Fruit fly (Drosophila melanogaster): Measurements from ENCODE around the gene CG11327.
A peak's percentile ranks its signal among the peaks of the same experiment; 100 is the strongest.

The CG11327 gene

dm6 chr2L:6717460-6717859 lies 30.9 kb upstream of the CG11327 start, which contains the start of gene Aatf (continued):
- TF ChIP-seq CG10267 (tag; optimal IDR thresholded peaks at IDR 0.05) (peak; percentile 50), maf-S (GFP tag; optimal IDR thresholded peaks at IDR 0.05) (no peak), CG9797 (GFP tag; optimal IDR thresholded peaks at IDR 0.05) (peak; percentile 90), cad (GFP tag; optimal IDR thresholded peaks at IDR 0.05) (no peak), Hr3 (GFP tag; optimal IDR thresholded peaks at IDR 0.05) (no peak), hb (GFP tag; IDR thresholded peaks at IDR 0.05; ENCODE audit: partially characterized antibody) (peak; percentile 53; the same call in 1 of the 3 replicates), CG12104 (GFP tag; optimal IDR thresholded peaks at IDR 0.05) (no peak), gcm (GFP tag; optimal IDR thresholded peaks at IDR 0.05) (no peak), Sin3A (optimal IDR thresholded peaks at IDR 0.05) (peak; percentile 21), Abd-B (GFP tag; optimal IDR thresholded peaks at IDR 0.05) (no peak), Dll (GFP tag; IDR thresholded peaks at IDR 0.05; ENCODE audit: partially characterized antibody) (peak; percentile 89), Atf-2 (GFP tag; optimal IDR thresholded peaks at IDR 0.05) (no peak), CG10959 (GFP tag; IDR thresholded peaks at IDR 0.05) (no peak), Med (GFP tag) (peak; percentile 81), wor (GFP tag; IDR thresholded peaks at IDR 0.05) (no peak), lmd (GFP tag; IDR thresholded peaks at IDR 0.05) (no peak), CG11560 (tag; IDR thresholded peaks at IDR 0.05) (no peak), CG8388 (GFP tag; optimal IDR thresholded peaks at IDR 0.05) (no peak), CG30403 (GFP tag; optimal IDR thresholded peaks at IDR 0.05) (no peak), D19B (GFP tag; optimal IDR thresholded peaks at IDR 0.05) (no peak), Hsf (GFP tag; optimal IDR thresholded peaks at IDR 0.05) (no peak), abd-A (tag; optimal IDR thresholded peaks at IDR 0.05) (no peak), CG12155 (GFP tag; optimal IDR thresholded peaks at IDR 0.05) (peak; percentile 3), mam (GFP tag; optimal IDR thresholded peaks at IDR 0.05) (no peak), CG13296 (GFP tag; optimal IDR thresholded peaks at IDR 0.05) (no peak), danr (GFP tag; IDR thresholded peaks at IDR 0.05) (no peak), CG8765 (GFP tag; IDR thresholded peaks at IDR 0.05) (no peak), CG1647 (GFP tag; optimal IDR thresholded peaks at IDR 0.05) (no peak), cas (GFP tag; IDR thresholded peaks at IDR 0.05) (no peak), run (tag; optimal IDR thresholded peaks at IDR 0.05) (no peak), Antp (GFP tag; optimal IDR thresholded peaks at IDR 0.05) (peak; percentile 13), CG3726 (GFP tag; IDR thresholded peaks at IDR 0.05) (no peak), Doc3 (GFP tag; IDR thresholded peaks at IDR 0.05; ENCODE audit: partially characterized antibody) (peak; percentile 74), ewg (GFP tag; optimal IDR thresholded peaks at IDR 0.05) (no peak), dm (GFP tag; optimal IDR thresholded peaks at IDR 0.05) (peak; percentile 94), Aef1 (GFP tag; IDR thresholded peaks at IDR 0.05) (no peak), Lim3 (GFP tag; IDR thresholded peaks at IDR 0.05) (no peak), Meics (GFP tag; optimal IDR thresholded peaks at IDR 0.05) (no peak), CG17186 (GFP tag; optimal IDR thresholded peaks at IDR 0.05) (peak; percentile 72), CG32532 (GFP tag; IDR thresholded peaks at IDR 0.05) (no peak), ERR (GFP tag; optimal IDR thresholded peaks at IDR 0.05) (no peak), ato (GFP tag; IDR thresholded peaks at IDR 0.05; ENCODE audit: partially characterized antibody) (peak; percentile 64), Hr78 (GFP tag; optimal IDR thresholded peaks at IDR 0.05) (no peak), CG14667 (GFP tag; IDR thresholded peaks at IDR 0.05) (no peak), nmo (GFP tag; optimal IDR thresholded peaks at IDR 0.05) (peak; percentile 42), Dp (GFP tag; optimal IDR thresholded peaks at IDR 0.05) (peak; percentile 96), MTF-1 (GFP tag; optimal IDR thresholded peaks at IDR 0.05; ENCODE audit: borderline replicate concordance) (no peak), crol (GFP tag; IDR thresholded peaks at IDR 0.05) (no peak), CG18011 (GFP tag; optimal IDR thresholded peaks at IDR 0.05) (no peak), luna (GFP tag; optimal IDR thresholded peaks at IDR 0.05) (no peak), CG10654 (GFP tag; optimal IDR thresholded peaks at IDR 0.05) (no peak), Vsx1 (GFP tag; optimal IDR thresholded peaks at IDR 0.05) (no peak)

Data from whole organism, embryonic.